Worm (Caenorhabditis elegans): ENCODE data around the gene F53C11.4.

ce11 chrV:13762426-13763127, 24.6 kb downstream of the F53C11.4 start, which contains the start of gene F20G2.6:
- TF ChIP-seq pha-2 (tag; optimal IDR thresholded peaks at IDR 0.05) (no peak), ceh-45 (GFP tag; IDR thresholded peaks at IDR 0.05) (no peak), odd-2 (tag; optimal IDR thresholded peaks at IDR 0.05) (no peak), F13H6.1 (tag; optimal IDR thresholded peaks at IDR 0.05) (no peak), lin-11 (tag; optimal IDR thresholded peaks at IDR 0.05) (no peak), nhr-11 (tag; optimal IDR thresholded peaks at IDR 0.05) (no peak), elt-2 (tag; optimal IDR thresholded peaks at IDR 0.05) (no peak), pha-4 (tag; optimal IDR thresholded peaks at IDR 0.05) (no peak), ceh-9 (tag; optimal IDR thresholded peaks at IDR 0.05) (no peak), hlh-30 (tag; optimal IDR thresholded peaks at IDR 0.05; ENCODE audit: insufficient read depth) (no peak), pqm-1 (tag; optimal IDR thresholded peaks at IDR 0.05) (no peak)

All from whole organism, late embryonic.